Fruit fly (Drosophila melanogaster): Measurements from ENCODE around the gene cana.

dm6 chr2L:11281930-11282329 lies 12.3 kb downstream of the cana start, which contains the start of gene mre11:
- no peak for TF ChIP-seq Hr78 (GFP tag; optimal IDR thresholded peaks at IDR 0.05)
- TF ChIP-seq Hr83 (GFP tag; optimal IDR thresholded peaks at IDR 0.05; ENCODE audit: poor library complexity, severe bottlenecking): no peak
- no peak for TF ChIP-seq psq (GFP tag; optimal IDR thresholded peaks at IDR 0.05)
- no peak for TF ChIP-seq Dif (GFP tag; optimal IDR thresholded peaks at IDR 0.05; ENCODE audit: partially characterized antibody)
- no peak for TF ChIP-seq Mio (GFP tag; optimal IDR thresholded peaks at IDR 0.05)
- no peak for TF ChIP-seq Dfd (GFP tag; optimal IDR thresholded peaks at IDR 0.05)
- TF ChIP-seq usp (GFP tag; optimal IDR thresholded peaks at IDR 0.05): no peak
- TF ChIP-seq OdsH (GFP tag; optimal IDR thresholded peaks at IDR 0.05): no peak
- no peak for TF ChIP-seq CG32264 (GFP tag; optimal IDR thresholded peaks at IDR 0.05)
- TF ChIP-seq Myc (optimal IDR thresholded peaks at IDR 0.05): no peak
- no peak for TF ChIP-seq tai (GFP tag; optimal IDR thresholded peaks at IDR 0.05)
- TF ChIP-seq dl (GFP tag; optimal IDR thresholded peaks at IDR 0.05; ENCODE audit: insufficient read depth in 1 of 2, partially characterized antibody in 2 of 2): no peak
- no peak for TF ChIP-seq Hnf4 (GFP tag; optimal IDR thresholded peaks at IDR 0.05)

Data from whole organism, wandering third instar larva.